Worm (Caenorhabditis elegans) whole organism, late embryonic: ENCODE results near the gene ulp-2.

Experiments used
- C08G9.2 ChIP-seq: sonication (generic microtip); optimal IDR thresholded peaks from 2 replicates; lab custom pipeline; 2016; ENCODE audit warnings: mild to moderate bottlenecking, missing genetic modification characterization, moderate library complexity, missing compliant biosample characterization
- F13H6.1 ChIP-seq: sonication (generic microtip); optimal IDR thresholded peaks from 2 replicates; lab custom pipeline; 2016; ENCODE audit warnings: missing genetic modification characterization, missing compliant biosample characterization
- K02D7.2 ChIP-seq: sonication (generic microtip); optimal IDR thresholded peaks from 2 replicates; lab custom pipeline; 2017; ENCODE audit warnings: mild to moderate bottlenecking, missing genetic modification characterization, missing compliant biosample characterization
- K09A11.1 ChIP-seq: sonication (generic microtip); optimal IDR thresholded peaks from 2 replicates; lab custom pipeline; 2017; ENCODE audit warnings: antibody characterized with exemption, mild to moderate bottlenecking, missing genetic modification characterization, missing compliant biosample characterization; ENCODE audit not compliant: insufficient read depth
- T23F11.4 ChIP-seq: fragments of 200-800 bp; sonication (Bioruptor generic); optimal IDR thresholded peaks from 2 replicates; lab custom pipeline; 2018; ENCODE audit warnings: mild to moderate bottlenecking, missing genetic modification characterization, missing compliant biosample characterization
- ama-1 ChIP-seq: fragments of 150-350 bp; optimal IDR thresholded peaks from 2 replicates; lab custom pipeline; 2014
- ceh-14 ChIP-seq: sonication (generic microtip); optimal IDR thresholded peaks from 2 replicates; lab custom pipeline; 2016; ENCODE audit warnings: missing genotype, missing genetic modification characterization, missing compliant biosample characterization
- ceh-18 ChIP-seq: sonication (generic microtip); optimal IDR thresholded peaks from 2 replicates; lab custom pipeline; 2016; ENCODE audit warnings: missing genetic modification characterization, missing compliant biosample characterization
- ceh-19 ChIP-seq: fragments of 200-800 bp; sonication (Bioruptor generic); optimal IDR thresholded peaks from 2 replicates; lab custom pipeline; 2018; ENCODE audit warnings: mild to moderate bottlenecking, missing genetic modification characterization, missing compliant biosample characterization
- ceh-2 ChIP-seq: sonication (generic microtip); optimal IDR thresholded peaks from 2 replicates; lab custom pipeline; 2016; ENCODE audit warnings: missing genotype, missing genetic modification characterization, missing compliant biosample characterization
- ceh-22 ChIP-seq: sonication (generic microtip); optimal IDR thresholded peaks from 2 replicates; lab custom pipeline; 2017; ENCODE audit warnings: missing biosample characterization, missing genetic modification characterization
- ceh-24 ChIP-seq: sonication (generic microtip); optimal IDR thresholded peaks from 2 replicates; lab custom pipeline; 2016; ENCODE audit warnings: mild to moderate bottlenecking, missing genetic modification characterization, missing compliant biosample characterization
- ceh-31 ChIP-seq: sonication (generic microtip); optimal IDR thresholded peaks from 2 replicates; lab custom pipeline; 2016; ENCODE audit warnings: missing genetic modification characterization, missing compliant biosample characterization
- ceh-34 ChIP-seq: sonication (generic microtip); optimal IDR thresholded peaks from 2 replicates; lab custom pipeline; 2016; ENCODE audit warnings: mild to moderate bottlenecking, missing genetic modification characterization, missing compliant biosample characterization
- ceh-45 ChIP-seq: fragments of 200-800 bp; sonication (Bioruptor generic); IDR thresholded peaks from 2 replicates; pipeline ENCODE4 v1.3.6; 2022; ENCODE audit warnings: missing genetic modification reagents, missing genetic modification characterization, missing compliant biosample characterization
- ceh-6 ChIP-seq: fragments of 200-800 bp; sonication (Bioruptor generic); optimal IDR thresholded peaks from 2 replicates; lab custom pipeline; 2018; ENCODE audit warnings: mild to moderate bottlenecking, missing genetic modification characterization, missing compliant biosample characterization
- che-1 ChIP-seq: sonication (generic microtip); optimal IDR thresholded peaks from 2 replicates; lab custom pipeline; 2016; ENCODE audit warnings: mild to moderate bottlenecking, missing genetic modification characterization, missing compliant biosample characterization
- elt-2 ChIP-seq: sonication (generic microtip); optimal IDR thresholded peaks from 2 replicates; lab custom pipeline; 2016; ENCODE audit warnings: missing genetic modification reagents, missing genetic modification characterization, missing compliant biosample characterization
- ets-4 ChIP-seq: sonication (generic microtip); optimal IDR thresholded peaks from 2 replicates; lab custom pipeline; 2016; ENCODE audit warnings: missing genetic modification characterization, missing compliant biosample characterization
- fax-1 ChIP-seq: sonication (generic microtip); optimal IDR thresholded peaks from 2 replicates; lab custom pipeline; 2016; ENCODE audit warnings: missing genotype, missing genetic modification characterization, missing compliant biosample characterization
- gmeb-2 ChIP-seq: sonication (generic microtip); optimal IDR thresholded peaks from 2 replicates; lab custom pipeline; 2016; ENCODE audit warnings: missing genetic modification characterization, inconsistent platforms, missing compliant biosample characterization
- hlh-30 ChIP-seq: sonication (generic microtip); optimal IDR thresholded peaks from 2 replicates; lab custom pipeline; 2017; ENCODE audit warnings: antibody characterized with exemption, missing genetic modification characterization, missing compliant biosample characterization; ENCODE audit not compliant: insufficient read depth
- hlh-8 ChIP-seq: sonication (generic microtip); optimal IDR thresholded peaks from 2 replicates; lab custom pipeline; 2016; ENCODE audit warnings: missing genotype, missing genetic modification characterization, missing compliant biosample characterization
- lim-6 ChIP-seq: sonication (generic microtip); optimal IDR thresholded peaks from 2 replicates; lab custom pipeline; 2016; ENCODE audit warnings: missing genetic modification characterization, missing compliant biosample characterization
- madf-2 ChIP-seq: sonication (generic microtip); optimal IDR thresholded peaks from 2 replicates; lab custom pipeline; 2017; ENCODE audit warnings: missing genetic modification characterization, missing compliant biosample characterization
- nfya-1 ChIP-seq: sonication (generic microtip); optimal IDR thresholded peaks from 2 replicates; lab custom pipeline; 2017; ENCODE audit warnings: missing genetic modification characterization, mild to moderate bottlenecking, missing compliant biosample characterization, antibody characterized with exemption, moderate library complexity
- nhr-232 ChIP-seq: sonication (generic microtip); optimal IDR thresholded peaks from 2 replicates; lab custom pipeline; 2016; ENCODE audit warnings: missing genetic modification characterization, missing compliant biosample characterization
- odd-2 ChIP-seq: sonication (generic microtip); optimal IDR thresholded peaks from 2 replicates; lab custom pipeline; 2017; ENCODE audit warnings: antibody characterized with exemption, mild to moderate bottlenecking, missing genetic modification characterization, missing compliant biosample characterization
- pha-4 ChIP-seq: fragments of 150-350 bp; optimal IDR thresholded peaks from 2 replicates; lab custom pipeline; 2018; ENCODE audit warnings: missing biosample characterization, missing genetic modification reagents, missing genetic modification characterization
- pros-1 ChIP-seq: fragments of 150-350 bp; optimal IDR thresholded peaks from 2 replicates; lab custom pipeline; 2014; ENCODE audit warnings: missing biosample characterization, missing genetic modification reagents, missing genetic modification characterization
- ref-2 ChIP-seq: sonication (generic microtip); optimal IDR thresholded peaks from 2 replicates; lab custom pipeline; 2016; ENCODE audit warnings: missing genetic modification characterization, missing compliant biosample characterization
- rnt-1 ChIP-seq: sonication (generic microtip); optimal IDR thresholded peaks from 2 replicates; lab custom pipeline; 2016; ENCODE audit warnings: missing genetic modification characterization, missing compliant biosample characterization
- tbx-7 ChIP-seq: sonication (generic microtip); optimal IDR thresholded peaks from 2 replicates; lab custom pipeline; 2016; ENCODE audit warnings: missing genotype, missing genetic modification characterization, missing compliant biosample characterization
- unc-42 ChIP-seq: sonication (generic microtip); optimal IDR thresholded peaks from 2 replicates; lab custom pipeline; 2016; ENCODE audit warnings: missing genotype, missing genetic modification characterization, missing compliant biosample characterization
- unc-86 ChIP-seq: sonication (generic microtip); optimal IDR thresholded peaks from 2 replicates; lab custom pipeline; 2016; ENCODE audit warnings: missing genetic modification characterization, missing compliant biosample characterization
- zip-5 ChIP-seq: sonication (generic microtip); optimal IDR thresholded peaks from 2 replicates; lab custom pipeline; 2016; ENCODE audit warnings: missing genetic modification characterization, missing compliant biosample characterization

The ulp-2 gene

DNA sequence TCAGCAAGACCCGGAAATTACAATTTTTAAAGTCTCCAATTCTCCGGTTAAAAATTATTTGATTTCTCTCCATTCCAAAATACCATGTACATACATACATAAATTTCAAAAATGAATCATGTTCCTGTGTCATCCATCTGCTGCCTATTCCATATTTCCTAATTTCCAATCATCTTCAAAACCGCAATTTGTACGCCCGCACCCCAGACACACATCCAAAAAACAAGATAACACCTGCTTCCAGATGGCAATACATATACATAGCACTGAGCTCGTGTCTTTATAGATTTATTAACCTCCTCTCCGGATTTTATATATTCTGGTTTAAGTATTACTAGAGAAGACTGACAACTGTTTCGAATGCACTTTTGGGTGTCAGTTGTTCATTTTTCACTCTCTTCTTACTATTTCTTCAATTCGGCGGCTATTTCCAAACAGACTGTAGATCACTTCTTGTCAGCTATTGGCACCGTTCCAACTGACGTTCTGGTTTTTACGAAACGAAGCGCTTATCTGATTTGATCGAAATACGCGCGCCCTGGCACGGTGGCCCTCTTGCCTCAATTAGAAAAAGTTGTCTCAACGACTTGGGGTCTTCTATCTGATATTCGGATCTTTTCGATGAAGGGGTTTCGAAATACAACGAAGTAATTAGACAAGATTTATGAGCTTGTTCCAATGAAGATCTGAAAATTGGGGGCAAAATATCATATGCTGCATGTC lies 22.2 kb upstream of the ulp-2 start:
- no peak for TF ChIP-seq pros-1
- no peak for TF ChIP-seq ceh-19
- no peak for TF ChIP-seq gmeb-2 (tag; lab: Kevin White, UChicago)
- TF ChIP-seq ceh-45 (GFP tag; lab: Robert Waterston, UW) = no peak
- no peak for TF ChIP-seq K09A11.1 (tag; lab: Kevin White, UChicago)

DNA sequence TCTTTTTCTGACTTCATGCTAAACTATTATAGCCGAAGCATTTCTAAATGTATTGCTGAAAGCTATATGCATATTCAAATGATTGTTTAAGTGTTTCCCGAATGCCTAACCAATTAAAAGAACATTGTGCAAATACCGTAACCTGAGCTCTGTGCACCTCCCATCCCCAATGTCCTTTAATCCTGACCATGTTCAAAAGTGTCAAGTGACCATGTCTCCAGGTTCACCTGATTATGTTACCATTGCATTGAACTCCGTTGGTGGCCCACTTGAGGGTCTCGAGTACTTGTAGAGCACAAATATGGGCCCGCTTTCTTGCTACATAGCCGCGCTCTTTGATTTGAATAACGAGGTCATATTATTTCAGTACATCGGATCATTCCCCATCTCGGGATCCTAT lies 15.6 kb upstream of the ulp-2 start:
- no peak for TF ChIP-seq ref-2
- TF ChIP-seq tbx-7 (tag; lab: Kevin White, UChicago) = no peak
- TF ChIP-seq ceh-34 = peak; percentile 87
- no peak for TF ChIP-seq pros-1
- TF ChIP-seq K02D7.2 (tag; lab: Kevin White, UChicago) = no peak
- no peak for TF ChIP-seq ets-4 (tag; lab: Kevin White, UChicago)

DNA sequence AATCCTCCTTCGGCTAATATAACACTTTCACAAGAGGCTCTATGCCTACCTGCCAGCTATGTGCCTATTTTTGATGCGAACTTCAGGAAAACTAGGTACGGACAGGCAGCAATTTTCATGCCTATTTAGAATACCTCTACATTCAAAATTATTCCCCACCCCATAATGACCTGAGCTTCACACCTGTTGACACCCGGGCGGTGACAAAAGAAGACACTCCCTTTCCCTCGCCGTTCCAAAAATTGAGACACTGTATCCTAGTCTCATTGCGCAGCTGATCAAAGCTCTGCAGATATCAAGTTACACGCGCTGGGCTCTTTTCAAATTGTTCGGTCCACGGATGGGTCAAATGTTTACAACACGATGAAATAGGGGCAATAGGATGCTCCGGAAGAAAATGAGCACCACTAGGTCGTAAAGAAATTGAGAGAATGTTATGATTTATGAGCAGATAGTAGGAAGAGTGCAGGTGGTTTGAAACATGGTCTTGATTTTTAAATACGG lies 14.8 kb upstream of the ulp-2 start:
- TF ChIP-seq ceh-24 (tag; lab: Kevin White, UChicago) = no peak
- TF ChIP-seq ceh-34 = peak; percentile 93
- TF ChIP-seq, all 69 proteins: peak for 1

DNA sequence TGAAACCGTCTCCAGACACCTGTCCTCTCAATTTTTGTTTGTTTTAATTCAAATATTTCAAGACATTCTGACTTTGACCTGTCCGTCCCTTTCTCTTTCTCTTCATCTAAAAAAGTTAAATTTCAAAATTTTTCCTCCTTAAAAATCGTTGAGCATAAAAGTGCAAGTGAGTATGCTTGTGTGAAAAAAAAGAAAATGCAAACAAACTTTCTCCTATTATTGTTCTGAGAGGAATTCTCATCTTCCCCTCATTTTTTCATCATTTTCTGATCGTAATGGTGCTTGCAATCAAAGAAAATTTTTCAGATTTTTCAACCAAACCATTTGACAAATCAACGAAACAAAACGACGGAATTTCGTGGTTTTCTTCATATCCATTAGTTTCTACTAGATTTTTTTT lies 9.2 kb upstream of the ulp-2 start, which contains the start of gene shc-2:
Gene shc-2 (plus strand): TSS at position 301 of the 400 bp plus-strand sequence.
- TF ChIP-seq odd-2 (tag; lab: Kevin White, UChicago) = no peak

DNA sequence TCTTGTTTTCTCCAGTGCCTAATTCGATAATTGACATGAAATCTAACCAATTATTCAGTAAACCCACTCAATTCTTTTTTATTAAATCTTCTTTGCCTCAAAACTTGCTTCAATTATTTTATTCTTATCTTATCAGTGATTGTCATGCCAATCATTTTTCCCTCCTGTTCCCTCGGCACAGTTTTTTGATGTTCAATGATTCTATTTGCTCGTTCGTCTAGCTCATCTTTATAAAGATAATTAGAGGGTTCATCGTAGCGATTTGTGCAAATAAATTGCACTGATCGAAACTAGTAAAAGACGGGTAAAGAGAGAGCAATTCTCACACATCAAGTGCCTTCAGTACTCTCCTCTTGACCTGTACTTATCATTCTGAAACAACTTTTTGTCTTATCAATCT lies 8.0 kb upstream of the ulp-2 start:
- no peak for TF ChIP-seq ceh-2 (tag; lab: Kevin White, UChicago)
- peak; percentile 93 for TF ChIP-seq elt-2 (tag; lab: Kevin White, UChicago)
- TF ChIP-seq, all 69 proteins: peak for 1

DNA sequence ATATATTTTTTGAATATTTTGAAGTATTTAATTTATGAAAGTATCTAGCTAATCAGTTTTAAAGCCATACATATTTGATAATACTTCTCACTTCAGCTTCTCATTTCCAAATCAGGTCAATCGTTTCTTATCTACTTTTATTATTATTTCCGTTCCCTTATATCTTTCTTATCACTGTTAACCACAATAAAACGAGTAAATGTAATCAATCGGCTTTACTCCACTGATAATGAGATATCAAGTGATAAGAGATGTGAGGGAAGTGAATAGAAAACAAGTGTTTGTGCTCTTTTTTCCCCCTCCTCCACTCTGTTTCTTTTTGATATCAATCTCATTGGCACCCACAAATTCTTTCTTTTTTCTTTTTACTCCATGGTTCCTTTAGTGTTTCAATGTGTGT lies 6.9 kb upstream of the ulp-2 start:
- TF ChIP-seq ceh-34 (no peak), elt-2 (tag; lab: Kevin White, UChicago) (peak; percentile 99)
- TF ChIP-seq, all 69 proteins: peak for 1

DNA sequence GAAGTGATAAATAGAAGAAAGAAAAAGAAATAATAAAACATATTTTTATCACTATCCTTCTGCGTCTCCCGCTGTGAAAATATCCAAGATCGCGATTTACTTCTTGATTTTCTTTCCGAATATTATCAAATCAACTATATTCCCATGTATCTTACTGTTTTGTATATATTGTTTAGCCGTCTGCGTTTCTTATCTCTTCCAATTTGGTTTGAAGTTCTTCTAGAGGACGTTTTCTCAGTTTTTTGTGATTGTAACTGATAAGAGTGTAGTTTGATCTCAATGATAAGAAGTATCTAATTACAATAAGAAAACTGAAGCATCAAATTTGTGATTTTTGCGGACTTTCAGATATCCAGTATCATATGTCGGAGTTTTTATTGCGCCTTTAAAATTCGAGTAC lies 1.0 kb upstream of the ulp-2 start:
- peak; percentile 96 for TF ChIP-seq elt-2 (tag; lab: Kevin White, UChicago)
- no peak for TF ChIP-seq madf-2 (tag; lab: Kevin White, UChicago)
- TF ChIP-seq nhr-232 (tag; lab: Kevin White, UChicago) = no peak
- no peak for TF ChIP-seq hlh-30 (tag; lab: Kevin White, UChicago)

DNA sequence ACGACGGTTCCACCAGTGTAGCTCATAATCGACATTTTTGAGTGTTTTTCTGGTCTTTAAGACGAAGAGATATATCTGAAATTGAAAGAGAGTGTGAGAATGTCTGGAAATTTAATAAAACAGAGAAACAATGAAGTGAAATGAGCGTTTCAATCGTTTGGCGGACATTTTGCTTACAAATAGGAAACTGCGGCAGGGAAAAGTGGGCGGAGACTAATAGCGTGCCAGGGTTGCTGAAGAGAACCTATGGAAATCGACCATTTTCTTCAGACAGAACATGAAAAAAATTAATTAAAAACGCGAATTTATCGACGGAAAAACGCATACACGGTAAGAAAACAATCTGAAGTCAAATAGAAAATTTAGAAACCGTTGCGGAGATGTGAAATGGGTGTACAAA lies 4.3 kb downstream of the ulp-2 start, which contains the start of gene pbs-3:
Gene pbs-3 (minus strand): TSS at position 75 of the 400 bp plus-strand sequence.
- TF ChIP-seq madf-2 (tag; lab: Kevin White, UChicago) (peak; percentile 6), ceh-34 (peak; percentile 29), ama-1 (lab: Kevin White, UChicago) (no peak), nfya-1 (tag; lab: Kevin White, UChicago) (peak; percentile 60), pha-4 (tag; lab: Kevin White, UChicago) (no peak), ceh-31 (peak; percentile 97), lim-6 (tag; lab: Kevin White, UChicago) (peak; percentile 78), ets-4 (tag; lab: Kevin White, UChicago) (peak; percentile 61), F13H6.1 (tag; lab: Kevin White, UChicago) (peak; percentile 68), tbx-7 (tag; lab: Kevin White, UChicago) (peak; percentile 13), fax-1 (tag; lab: Kevin White, UChicago) (peak; percentile 54), zip-5 (peak; percentile 26), ref-2 (peak; percentile 46), che-1 (tag; lab: Kevin White, UChicago) (no peak), ceh-18 (tag; lab: Kevin White, UChicago) (peak; percentile 44), T23F11.4 (no peak), ceh-14 (tag; lab: Kevin White, UChicago) (peak; percentile 74), hlh-8 (tag; lab: Kevin White, UChicago) (peak; percentile 30), unc-86 (tag; lab: Kevin White, UChicago) (peak; percentile 13), pros-1 (no peak), elt-2 (tag; lab: Kevin White, UChicago) (peak; percentile 83), ceh-22 (tag; lab: Kevin White, UChicago) (no peak), rnt-1 (tag; lab: Kevin White, UChicago) (peak; percentile 66), C08G9.2 (peak; percentile 76), unc-42 (tag; lab: Kevin White, UChicago) (peak; percentile 60), ceh-6 (GFP tag; lab: Kevin White, UChicago) (no peak), ceh-2 (tag; lab: Kevin White, UChicago) (peak; percentile 66)
